Fruit fly (Drosophila melanogaster) whole organism, embryonic: Measurements from ENCODE around the gene dgt6.

Experiments
- CG10147 ChIP-seq: fragments of 200-800 bp; sonication (Bioruptor generic); optimal IDR thresholded peaks from 2 replicates; lab custom pipeline; 2019; ENCODE audit warnings: missing biosample characterization, mild to moderate bottlenecking, missing genetic modification characterization, moderate library complexity
- CG10267 ChIP-seq: fragments of 200-800 bp; sonication (Bioruptor generic); optimal IDR thresholded peaks from 2 replicates; lab custom pipeline; 2018; ENCODE audit warnings: missing biosample characterization, mild to moderate bottlenecking, missing genetic modification characterization, moderate library complexity
- CG10366 ChIP-seq: fragments of 200-800 bp; sonication (Bioruptor generic); IDR thresholded peaks from 2 replicates; pipeline ENCODE4 v1.3.6; 2022; ENCODE audit warnings: missing biosample characterization, missing genetic modification characterization
- CG10654 ChIP-seq: fragments of 200-800 bp; sonication (Bioruptor generic); optimal IDR thresholded peaks from 2 replicates; lab custom pipeline; 2016; ENCODE audit warnings: missing biosample characterization, missing genetic modification characterization
- CG10959 ChIP-seq: fragments of 200-800 bp; sonication (Bioruptor generic); IDR thresholded peaks from 2 replicates; pipeline ENCODE4 v1.3.6; 2022; ENCODE audit warnings: missing biosample characterization, missing genetic modification characterization
- CG11560 ChIP-seq: fragments of 200-800 bp; sonication (Bioruptor generic); IDR thresholded peaks from 3 replicates; pipeline ENCODE4 v1.3.6; 2022; ENCODE audit warnings: missing biosample characterization, missing genetic modification characterization
- CG13775 ChIP-seq: fragments of 200-800 bp; sonication (Bioruptor generic); optimal IDR thresholded peaks from 3 replicates; lab custom pipeline; 2017; ENCODE audit warnings: missing biosample characterization, mild to moderate bottlenecking, missing genetic modification characterization
- CG14050 ChIP-seq: fragments of 200-800 bp; sonication (Bioruptor generic); IDR thresholded peaks from 3 replicates; pipeline ENCODE4 v1.3.6; 2022; ENCODE audit warnings: missing biosample characterization, missing genetic modification characterization
- CG15601 ChIP-seq: fragments of 200-800 bp; sonication (Bioruptor generic); optimal IDR thresholded peaks from 3 replicates; lab custom pipeline; 2019; ENCODE audit warnings: missing biosample characterization, mild to moderate bottlenecking, missing genetic modification characterization, moderate library complexity
- CG1603 ChIP-seq: fragments of 200-800 bp; sonication (Bioruptor generic); optimal IDR thresholded peaks from 2 replicates; lab custom pipeline; 2019; ENCODE audit warnings: missing biosample characterization, mild to moderate bottlenecking, missing genetic modification characterization, moderate library complexity
- CG17328 ChIP-seq: fragments of 200-800 bp; sonication (Bioruptor generic); IDR thresholded peaks from 2 replicates; pipeline ENCODE4 v1.3.6; 2022; ENCODE audit warnings: missing biosample characterization, missing genetic modification characterization
- CG18011 ChIP-seq: fragments of 200-800 bp; sonication (Bioruptor generic); optimal IDR thresholded peaks from 2 replicates; lab custom pipeline; 2017; ENCODE audit warnings: missing biosample characterization, missing genetic modification characterization, mild to moderate bottlenecking, moderate library complexity, missing genotype
- CG2199 ChIP-seq: fragments of 200-800 bp; sonication (Bioruptor generic); IDR thresholded peaks from 3 replicates; pipeline ENCODE4 v1.3.6; 2022; ENCODE audit warnings: missing biosample characterization, missing genetic modification characterization
- CG31441 ChIP-seq: fragments of 200-800 bp; sonication (Bioruptor generic); IDR thresholded peaks from 2 replicates; pipeline ENCODE4 v1.3.6; 2022; ENCODE audit warnings: missing biosample characterization, missing genetic modification characterization
- CG6272 ChIP-seq: fragments of 200-800 bp; sonication (Bioruptor generic); IDR thresholded peaks from 2 replicates; pipeline ENCODE4 v1.3.6; 2022; ENCODE audit warnings: missing biosample characterization, missing genetic modification characterization
- CG6654 ChIP-seq: fragments of 200-800 bp; sonication (Bioruptor generic); optimal IDR thresholded peaks from 2 replicates; lab custom pipeline; 2017; ENCODE audit warnings: missing biosample characterization, mild to moderate bottlenecking, missing genetic modification characterization
- CG6791 ChIP-seq: fragments of 200-800 bp; sonication (Bioruptor generic); IDR thresholded peaks from 3 replicates; pipeline ENCODE4 v1.3.6; 2022; ENCODE audit warnings: missing biosample characterization, missing genetic modification characterization; ENCODE audit not compliant: partially characterized antibody
- CG7357 ChIP-seq: fragments of 200-800 bp; sonication (Bioruptor generic); IDR thresholded peaks from 3 replicates; pipeline ENCODE4 v1.3.6; 2022; ENCODE audit warnings: missing biosample characterization, missing genetic modification characterization
- CG7928 ChIP-seq: fragments of 200-800 bp; sonication (Bioruptor generic); optimal IDR thresholded peaks from 2 replicates; lab custom pipeline; 2017; ENCODE audit warnings: missing biosample characterization, mild to moderate bottlenecking, missing genetic modification characterization
- CG8924 ChIP-seq: fragments of 200-800 bp; optimal IDR thresholded peaks from 3 replicates; lab custom pipeline; 2019; ENCODE audit warnings: missing biosample characterization, mild to moderate bottlenecking, missing genetic modification characterization, moderate library complexity
- CG9932 ChIP-seq: fragments of 200-800 bp; sonication (Bioruptor generic); IDR thresholded peaks from 2 replicates; pipeline ENCODE4 v1.3.6; 2022; ENCODE audit warnings: missing biosample characterization, missing genetic modification characterization
- Chrac-16 ChIP-seq: fragments of 200-800 bp; sonication (Bioruptor generic); optimal IDR thresholded peaks from 3 replicates; lab custom pipeline; 2016; ENCODE audit warnings: missing biosample characterization, missing genetic modification characterization
- Dfd ChIP-seq, 2 experiments: fragments of >200 bp; optimal IDR thresholded peaks; 2 replicates each; lab custom pipeline; 2017; ENCODE audit warnings: missing biosample characterization in 2 of 2, missing genetic modification characterization in 2 of 2
- Ets97D ChIP-seq: fragments of 200-800 bp; sonication (Bioruptor generic); optimal IDR thresholded peaks from 3 replicates; lab custom pipeline; 2016; ENCODE audit warnings: missing biosample characterization, missing genetic modification characterization
- Hand ChIP-seq: fragments of 200-800 bp; sonication (Bioruptor generic); optimal IDR thresholded peaks from 2 replicates; lab custom pipeline; 2017; ENCODE audit warnings: mild to moderate bottlenecking, missing biosample characterization, missing genetic modification reagents, missing genetic modification characterization
- Hmr ChIP-seq: fragments of 200-800 bp; sonication (Bioruptor generic); optimal IDR thresholded peaks from 3 replicates; lab custom pipeline; 2017; ENCODE audit warnings: mild to moderate bottlenecking, missing biosample characterization, missing genetic modification reagents, missing genetic modification characterization
- Nf-YB ChIP-seq: fragments of 200-800 bp; sonication (Bioruptor generic); optimal IDR thresholded peaks from 3 replicates; lab custom pipeline; 2019; ENCODE audit warnings: missing biosample characterization, mild to moderate bottlenecking, missing genetic modification characterization, moderate library complexity
- Pdp1 ChIP-seq, 2 experiments: fragments of 200-800 bp; sonication (Bioruptor generic); optimal IDR thresholded peaks; 3 replicates each; lab custom pipeline; 2016; ENCODE audit warnings: missing biosample characterization in 2 of 2, missing genetic modification characterization in 2 of 2, mild to moderate bottlenecking in 1 of 2, moderate library complexity in 1 of 2
- Side ChIP-seq: fragments of 200-800 bp; sonication (Bioruptor generic); optimal IDR thresholded peaks from 2 replicates; lab custom pipeline; 2016; ENCODE audit warnings: missing biosample characterization, missing genetic modification characterization
- Spps ChIP-seq: fragments of 200-800 bp; sonication (Bioruptor generic); optimal IDR thresholded peaks from 2 replicates; lab custom pipeline; 2018; ENCODE audit warnings: missing biosample characterization, mild to moderate bottlenecking, missing genetic modification characterization
- az2 ChIP-seq: fragments of 200-800 bp; sonication (Bioruptor generic); optimal IDR thresholded peaks from 3 replicates; lab custom pipeline; 2016; ENCODE audit warnings: missing biosample characterization, missing genetic modification characterization
- croc ChIP-seq: fragments of 200-800 bp; sonication (Bioruptor generic); conservative IDR thresholded peaks from 3 replicates; pipeline ENCODE4 v1.3.6; 2022; ENCODE audit warnings: missing biosample characterization, missing genetic modification characterization
- crp ChIP-seq, 2 experiments: fragments of 200-800 bp; sonication (Bioruptor generic); optimal IDR thresholded peaks; 2 replicates in 1 of 2; 3 replicates in 1 of 2; lab custom pipeline; 2017; ENCODE audit warnings: missing biosample characterization in 2 of 2, missing genetic modification characterization in 2 of 2, mild to moderate bottlenecking in 1 of 2, moderate library complexity in 1 of 2
- dmrt99B ChIP-seq: fragments of 200-800 bp; sonication (Bioruptor generic); optimal IDR thresholded peaks from 2 replicates; lab custom pipeline; 2018; ENCODE audit warnings: missing biosample characterization, mild to moderate bottlenecking, missing genetic modification characterization, moderate library complexity
- ewg ChIP-seq: fragments of 200-800 bp; sonication (Bioruptor generic); optimal IDR thresholded peaks from 3 replicates; lab custom pipeline; 2017; ENCODE audit warnings: mild to moderate bottlenecking, missing biosample characterization, missing genetic modification reagents, missing genetic modification characterization
- fru ChIP-seq: fragments of >200 bp; optimal IDR thresholded peaks from 2 replicates; lab custom pipeline; 2017
- ftz-f1 ChIP-seq: fragments of 200-800 bp; sonication (Bioruptor generic); optimal IDR thresholded peaks from 2 replicates; lab custom pipeline; 2016; ENCODE audit warnings: missing biosample characterization, missing genetic modification characterization
- gcm2 ChIP-seq: fragments of 200-800 bp; sonication (Bioruptor generic); optimal IDR thresholded peaks from 2 replicates; lab custom pipeline; 2016; ENCODE audit warnings: missing biosample characterization, missing genetic modification characterization
- gt ChIP-seq: fragments of 200-800 bp; sonication (Bioruptor generic); IDR thresholded peaks from 2 replicates; pipeline ENCODE4 v1.3.6; 2022; ENCODE audit warnings: missing biosample characterization, missing genetic modification characterization
- ken ChIP-seq: fragments of 200-800 bp; sonication (Bioruptor generic); IDR thresholded peaks from 3 replicates; pipeline ENCODE4 v1.3.6; 2022; ENCODE audit warnings: missing biosample characterization, missing genetic modification characterization
- lola ChIP-seq, 3 experiments: fragments of >200 bp in 2 of 3; fragments of 200-800 bp in 1 of 3; sonication (Bioruptor generic) in 1 of 3; optimal IDR thresholded peaks; 2 replicates each; lab custom pipeline; 2017 to 2019; ENCODE audit warnings: missing biosample characterization in 3 of 3, missing genetic modification characterization in 3 of 3, mild to moderate bottlenecking in 1 of 3, moderate library complexity in 1 of 3
- nerfin-1 ChIP-seq: fragments of 200-800 bp; sonication (Bioruptor generic); optimal IDR thresholded peaks from 3 replicates; lab custom pipeline; 2019; ENCODE audit warnings: missing biosample characterization, mild to moderate bottlenecking, missing genetic modification characterization, moderate library complexity
- pfk ChIP-seq: fragments of 200-800 bp; sonication (Bioruptor generic); optimal IDR thresholded peaks from 2 replicates; lab custom pipeline; 2018; ENCODE audit warnings: missing biosample characterization, mild to moderate bottlenecking, missing genetic modification characterization, moderate library complexity
- salm ChIP-seq: fragments of 200-800 bp; sonication (Bioruptor generic); optimal IDR thresholded peaks from 2 replicates; lab custom pipeline; 2018; ENCODE audit warnings: missing biosample characterization, mild to moderate bottlenecking, missing genetic modification characterization
- sna ChIP-seq: fragments of 200-800 bp; sonication (Bioruptor generic); IDR thresholded peaks from 2 replicates; pipeline ENCODE4 v1.3.6; 2022; ENCODE audit warnings: missing biosample characterization, missing genetic modification characterization; ENCODE audit not compliant: partially characterized antibody
- tgo ChIP-seq: fragments of 200-800 bp; sonication (Bioruptor generic); IDR thresholded peaks from 3 replicates; pipeline ENCODE4 v1.3.6; 2022; ENCODE audit warnings: missing biosample characterization, missing genetic modification characterization
- tll ChIP-seq, 2 experiments: fragments of 200-800 bp in 1 of 2; fragments of >200 bp in 1 of 2; sonication (Bioruptor generic) in 1 of 2; optimal IDR thresholded peaks; 2 replicates each; lab custom pipeline; 2017 to 2019; ENCODE audit warnings: missing biosample characterization in 2 of 2, missing genetic modification characterization in 2 of 2, mild to moderate bottlenecking in 1 of 2, moderate library complexity in 1 of 2
- tna ChIP-seq: fragments of 200-800 bp; sonication (Bioruptor generic); IDR thresholded peaks from 2 replicates; pipeline ENCODE4 v1.3.6; 2022; ENCODE audit warnings: missing biosample characterization, missing genetic modification characterization; ENCODE audit not compliant: partially characterized antibody
- usp ChIP-seq: fragments of >200 bp; optimal IDR thresholded peaks from 2 replicates; lab custom pipeline; 2017; ENCODE audit warnings: missing biosample characterization, missing genetic modification characterization
- zfh1 ChIP-seq: fragments of 200-800 bp; sonication (Bioruptor generic); IDR thresholded peaks from 3 replicates; pipeline ENCODE4 v1.3.6; 2022; ENCODE audit warnings: missing biosample characterization, missing genetic modification characterization

dgt6 gene

dm6 chr3R:29148072-29148471, 17.3 kb upstream of the dgt6 start, which contains the start of the genes CG11882 and Pglym78 (continued):
- TF ChIP-seq CG10147 (GFP tag; lab: Kevin White, UChicago) (no peak), CG31441 (no peak), CG6791 (GFP tag; lab: Robert Waterston, UW) (peak; percentile 62; the same call in 2 of the 3 replicates), Hand (GFP tag; lab: Kevin White, UChicago) (no peak), az2 (no peak), CG13775 (peak; percentile 33), sna (GFP tag; lab: Robert Waterston, UW) (0 out of 2 replicates have a peak, but pooled peaks have one; percentile 57), Spps (no peak), Ets97D (GFP tag; lab: Kevin White, UChicago) (peak; percentile 96), CG15601 (peak; percentile 54), fru (lab: Kevin White, UChicago) (no peak), ewg (GFP tag; lab: Kevin White, UChicago) (peak; percentile 100), usp (GFP tag; lab: Kevin White, UChicago) (no peak), ken (GFP tag; lab: Robert Waterston, UW) (0 out of 3 replicates have a peak, but pooled peaks have one; percentile 64), nerfin-1 (tag; lab: Kevin White, UChicago) (peak; percentile 28), ftz-f1 (GFP tag; lab: Kevin White, UChicago) (peak; percentile 100), CG17328 (GFP tag; lab: Robert Waterston, UW) (peak; percentile 40; the same call in 1 of the 2 replicates), Nf-YB (GFP tag; lab: Kevin White, UChicago) (peak; percentile 40), gcm2 (GFP tag; lab: Kevin White, UChicago) (no peak), CG1603 (tag; lab: Kevin White, UChicago) (peak; percentile 91), CG8924 (tag; lab: Kevin White, UChicago) (peak; percentile 2), tna (peak; percentile 37; the same call in 1 of the 2 replicates), CG10959 (GFP tag; lab: Robert Waterston, UW) (no peak), zfh1 (GFP tag; lab: Robert Waterston, UW) (peak; percentile 64), CG2199 (GFP tag; lab: Robert Waterston, UW) (0 out of 3 replicates have a peak, but pooled peaks have one; percentile 51), CG10366 (GFP tag; lab: Robert Waterston, UW) (no peak), Hmr (peak; percentile 73), CG7357 (no peak), CG10654 (peak; percentile 2), tll (GFP tag; optimal IDR thresholded peaks at IDR 0.05; lab: Kevin White, UChicago) (peak in 1 of 2 experiments; percentile 39), Chrac-16 (GFP tag; lab: Kevin White, UChicago) (peak; percentile 36), CG7928 (GFP tag; lab: Kevin White, UChicago) (peak; percentile 17), crp (GFP tag; optimal IDR thresholded peaks at IDR 0.05; lab: Kevin White, UChicago) (peak in 1 of 2 experiments; percentile 73), CG18011 (peak; percentile 14), Pdp1 (GFP tag; optimal IDR thresholded peaks at IDR 0.05; lab: Kevin White, UChicago) (peak; percentile 40 to 60), Side (peak; percentile 22), dmrt99B (no peak), CG6272 (peak; percentile 41; the same call in 1 of the 2 replicates), salm (tag; lab: Kevin White, UChicago) (peak; percentile 8), pfk (no peak), lola (GFP tag; optimal IDR thresholded peaks at IDR 0.05; lab: Kevin White, UChicago) (no peak), CG14050 (GFP tag; lab: Robert Waterston, UW) (no peak), CG10267 (peak; percentile 36), CG9932 (GFP tag; lab: Robert Waterston, UW) (peak; percentile 66), croc (GFP tag; lab: Robert Waterston, UW) (no peak), CG11560 (tag; lab: Robert Waterston, UW) (no peak), CG6654 (GFP tag; lab: Kevin White, UChicago) (no peak), gt (GFP tag; lab: Robert Waterston, UW) (no peak), Dfd (GFP tag; optimal IDR thresholded peaks at IDR 0.05; lab: Kevin White, UChicago) (no peak), tgo (GFP tag; lab: Robert Waterston, UW) (no peak)
